Fruit fly (Drosophila melanogaster): ENCODE results near the gene Atf3.

DNA sequence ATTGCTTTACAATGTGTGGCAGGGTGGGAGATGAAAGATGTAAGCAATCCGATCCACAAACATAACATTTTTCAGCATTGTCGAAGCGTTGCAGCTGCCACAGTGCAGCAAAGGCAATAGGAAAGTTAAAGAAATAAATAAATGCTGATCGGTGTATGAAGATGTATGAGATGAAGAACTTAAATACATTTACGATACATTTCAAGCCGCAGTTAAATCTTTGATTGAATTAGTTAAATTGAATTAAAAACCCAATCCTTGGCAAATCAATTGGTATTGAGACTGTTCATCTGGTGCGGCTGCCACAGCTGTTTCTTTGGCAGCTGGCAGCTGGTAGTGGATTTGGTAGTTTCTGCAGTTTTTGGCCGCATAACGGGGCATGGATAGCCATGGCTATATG, 77.2 kb downstream of the Atf3 start:
- no peak for TF ChIP-seq psq (GFP tag; optimal IDR thresholded peaks at IDR 0.05)
- no peak for TF ChIP-seq Mio (GFP tag; optimal IDR thresholded peaks at IDR 0.05)
- no peak for TF ChIP-seq br (GFP tag; optimal IDR thresholded peaks at IDR 0.05)
- TF ChIP-seq OdsH (GFP tag; optimal IDR thresholded peaks at IDR 0.05), result no peak
